Worm (Caenorhabditis elegans) whole organism, L1 larva: ENCODE results near the gene srj-37.

ENCODE experiments used
- blmp-1 ChIP-seq: fragments of 150-350 bp; optimal IDR thresholded peaks from 2 replicates; lab custom pipeline; 2014; ENCODE audit warnings: missing biosample characterization, missing genetic modification characterization
- rnt-1 ChIP-seq: sonication (generic microtip); optimal IDR thresholded peaks from 2 replicates; lab custom pipeline; 2016; ENCODE audit warnings: mild to moderate bottlenecking, missing genetic modification characterization, moderate library complexity, missing compliant biosample characterization
- sptf-1 ChIP-seq: fragments of 150-350 bp; optimal IDR thresholded peaks from 2 replicates; lab custom pipeline; 2014; ENCODE audit warnings: missing biosample characterization, missing genetic modification characterization
- sup-37 ChIP-seq: fragments of 200-800 bp; sonication (Bioruptor generic); optimal IDR thresholded peaks from 2 replicates; lab custom pipeline; 2018; ENCODE audit warnings: mild to moderate bottlenecking, missing genetic modification characterization, missing compliant biosample characterization

ce11 chrV:596923-597322 lies 41.5 kb upstream of the srj-37 start:
- TF ChIP-seq sup-37 (GFP tag; lab: Kevin White, UChicago) (no peak), sptf-1 (no peak), blmp-1 (tag; lab: Kevin White, UChicago) (peak; percentile 9), rnt-1 (tag; lab: Kevin White, UChicago) (peak; percentile 15)
